Fruit fly (Drosophila melanogaster) whole organism: Measurements from ENCODE around the gene Csk.

Experiments
- CG8478 ChIP-seq: fragments of >200 bp; optimal IDR thresholded peaks from 2 replicates; lab custom pipeline; 2018; ENCODE audit warnings: inconsistent platforms
- Dll ChIP-seq: fragments of >200 bp; optimal IDR thresholded peaks from 2 replicates; lab custom pipeline; 2017
- EcR ChIP-seq, 2 experiments: fragments of >200 bp; optimal IDR thresholded peaks; 2 replicates each; lab custom pipeline; 2017; ENCODE audit warnings: missing biosample characterization in 2 of 2, missing genetic modification characterization in 2 of 2, missing genetic modification reagents in 2 of 2
- pan ChIP-seq: fragments of >200 bp; optimal IDR thresholded peaks from 2 replicates; lab custom pipeline; 2017
- psq ChIP-seq: fragments of >200 bp; optimal IDR thresholded peaks from 2 replicates; lab custom pipeline; 2017
- usp ChIP-seq: fragments of >200 bp; optimal IDR thresholded peaks from 2 replicates; lab custom pipeline; 2017; ENCODE audit warnings: missing biosample characterization, missing genetic modification characterization, mixed read lengths

Csk gene

dm6 chr3R:11661712-11662111 lies 11.2 kb upstream of the Csk start:
- TF ChIP-seq EcR (GFP tag; optimal IDR thresholded peaks at IDR 0.05; lab: Kevin White, UChicago): no peak
- no peak for TF ChIP-seq pan
- no peak for TF ChIP-seq CG8478 (lab: Kevin White, UChicago)

- no peak for TF ChIP-seq EcR (GFP tag; optimal IDR thresholded peaks at IDR 0.05; lab: Kevin White, UChicago)
- TF ChIP-seq Dll (lab: Kevin White, UChicago): no peak
- TF ChIP-seq CG8478 (lab: Kevin White, UChicago): no peak
Observed at dm6 chr3R:11661187-11661586, 10.7 kb upstream of the Csk start.

dm6 chr3R:11657786-11658193 lies 7.3 kb upstream of the Csk start:
- TF ChIP-seq EcR (GFP tag; optimal IDR thresholded peaks at IDR 0.05; lab: Kevin White, UChicago) (no peak), psq (lab: Kevin White, UChicago) (no peak), usp (GFP tag; lab: Kevin White, UChicago) (no peak), CG8478 (lab: Kevin White, UChicago) (no peak), pan (no peak), Dll (lab: Kevin White, UChicago) (no peak)

dm6 chr3R:11656614-11657216 lies 6.2 kb upstream of the Csk start:
- no peak for TF ChIP-seq CG8478 (lab: Kevin White, UChicago)

dm6 chr3R:11655873-11656374 lies 5.4 kb upstream of the Csk start, which contains the start of gene CG42327:
TSS of gene CG42327 (plus strand) at chr3R:11656149.
- no peak for TF ChIP-seq Dll (lab: Kevin White, UChicago)
- TF ChIP-seq CG8478 (lab: Kevin White, UChicago): no peak
- no peak for TF ChIP-seq pan
- no peak for TF ChIP-seq psq (lab: Kevin White, UChicago)

dm6 chr3R:11649449-11649848 lies 1.1 kb downstream of the Csk start:
- no peak for TF ChIP-seq EcR (GFP tag; optimal IDR thresholded peaks at IDR 0.05; lab: Kevin White, UChicago)
- TF ChIP-seq usp (GFP tag; lab: Kevin White, UChicago): no peak
- TF ChIP-seq psq (lab: Kevin White, UChicago): no peak
- no peak for TF ChIP-seq pan
- TF ChIP-seq CG8478 (lab: Kevin White, UChicago): no peak
- no peak for TF ChIP-seq Dll (lab: Kevin White, UChicago)

dm6 chr3R:11648356-11649355 lies 1.9 kb downstream of the Csk start:
- TF ChIP-seq EcR (GFP tag; optimal IDR thresholded peaks at IDR 0.05; lab: Kevin White, UChicago) (peak in 1 of 2 experiments; percentile 12), psq (lab: Kevin White, UChicago) (no peak)

- no peak for TF ChIP-seq EcR (GFP tag; optimal IDR thresholded peaks at IDR 0.05; lab: Kevin White, UChicago)
- no peak for TF ChIP-seq CG8478 (lab: Kevin White, UChicago)
- TF ChIP-seq psq (lab: Kevin White, UChicago): no peak
- no peak for TF ChIP-seq usp (GFP tag; lab: Kevin White, UChicago)
- no peak for TF ChIP-seq Dll (lab: Kevin White, UChicago)
- TF ChIP-seq pan: no peak
Observed at dm6 chr3R:11646826-11647225, 3.7 kb downstream of the Csk start.

dm6 chr3R:11639946-11640588 lies 10.4 kb downstream of the Csk start:
- TF ChIP-seq usp (GFP tag; lab: Kevin White, UChicago) (no peak), psq (lab: Kevin White, UChicago) (no peak), EcR (GFP tag; optimal IDR thresholded peaks at IDR 0.05; lab: Kevin White, UChicago) (no peak), pan (no peak), Dll (lab: Kevin White, UChicago) (no peak), CG8478 (lab: Kevin White, UChicago) (no peak)

dm6 chr3R:11637586-11637985 lies 12.9 kb downstream of the Csk start:
- TF ChIP-seq EcR (GFP tag; optimal IDR thresholded peaks at IDR 0.05; lab: Kevin White, UChicago) (no peak), Dll (lab: Kevin White, UChicago) (no peak)

dm6 chr3R:11628416-11629041 lies 22.0 kb downstream of the Csk start, which contains the start of gene CG14712:
TSS of gene CG14712 (plus strand) at chr3R:11628759.
- TF ChIP-seq psq (lab: Kevin White, UChicago) (no peak), CG8478 (lab: Kevin White, UChicago) (no peak), usp (GFP tag; lab: Kevin White, UChicago) (no peak), EcR (GFP tag; optimal IDR thresholded peaks at IDR 0.05; lab: Kevin White, UChicago) (no peak), pan (no peak), Dll (lab: Kevin White, UChicago) (no peak)
